Worm (Caenorhabditis elegans) whole organism, L2 larva: ENCODE results near the gene flr-4.

Source experiments
- R02D3.7 ChIP-seq: fragments of 150-350 bp; optimal IDR thresholded peaks from 2 replicates; lab custom pipeline; 2014; ENCODE audit warnings: missing biosample characterization, missing genetic modification characterization
- aly-2 ChIP-seq: fragments of 150-350 bp; optimal IDR thresholded peaks from 2 replicates; lab custom pipeline; 2014; ENCODE audit warnings: missing biosample characterization, missing genetic modification characterization
- ceh-82 ChIP-seq: fragments of 150-350 bp; optimal IDR thresholded peaks from 2 replicates; lab custom pipeline; 2014; ENCODE audit warnings: missing biosample characterization, missing genetic modification characterization
- elt-3 ChIP-seq: sonication (generic microtip); optimal IDR thresholded peaks from 2 replicates; lab custom pipeline; 2017; ENCODE audit warnings: missing biosample characterization, missing genetic modification characterization
- gmeb-1 ChIP-seq: fragments of 150-350 bp; optimal IDR thresholded peaks from 2 replicates; lab custom pipeline; 2014; ENCODE audit warnings: missing biosample characterization, missing genetic modification characterization
- lin-13 ChIP-seq: fragments of 150-350 bp; optimal IDR thresholded peaks from 2 replicates; lab custom pipeline; 2014; ENCODE audit warnings: missing biosample characterization, missing genetic modification reagents, missing genetic modification characterization
- lin-39 ChIP-seq: fragments of 150-350 bp; optimal IDR thresholded peaks from 2 replicates; lab custom pipeline; 2014; ENCODE audit warnings: missing biosample characterization, missing genetic modification reagents, missing genetic modification characterization
- lsy-2 ChIP-seq, 2 experiments: fragments of 150-350 bp in 1 of 2; sonication (generic microtip) in 1 of 2; optimal IDR thresholded peaks; 2 replicates each; lab custom pipeline; 2014 to 2017; ENCODE audit warnings: missing biosample characterization in 2 of 2, missing genetic modification characterization in 2 of 2
- nhr-12 ChIP-seq: fragments of 150-350 bp; optimal IDR thresholded peaks from 2 replicates; lab custom pipeline; 2014; ENCODE audit warnings: missing biosample characterization, missing genetic modification characterization
- nhr-237 ChIP-seq: fragments of 150-350 bp; optimal IDR thresholded peaks from 2 replicates; lab custom pipeline; 2014; ENCODE audit warnings: missing biosample characterization, missing genetic modification characterization
- snpc-4 ChIP-seq: fragments of 150-350 bp; optimal IDR thresholded peaks from 2 replicates; lab custom pipeline; 2014; ENCODE audit warnings: missing biosample characterization, missing genetic modification characterization
- unc-62 ChIP-seq: fragments of 150-350 bp; optimal IDR thresholded peaks from 2 replicates; lab custom pipeline; 2014; ENCODE audit warnings: missing biosample characterization, missing genetic modification reagents, missing genetic modification characterization
- ztf-11 ChIP-seq: sonication (generic microtip); optimal IDR thresholded peaks from 2 replicates; lab custom pipeline; 2017; ENCODE audit warnings: missing biosample characterization, missing genetic modification characterization
- ztf-4 ChIP-seq: fragments of 150-350 bp; optimal IDR thresholded peaks from 2 replicates; lab custom pipeline; 2014; ENCODE audit warnings: missing biosample characterization, missing genetic modification characterization

- no peak for TF ChIP-seq ztf-11 (tag; lab: Kevin White, UChicago)
- TF ChIP-seq ztf-4, result no peak
- TF ChIP-seq unc-62, result no peak
- TF ChIP-seq nhr-12 (tag; lab: Kevin White, UChicago), result no peak
- no peak for TF ChIP-seq snpc-4 (tag; lab: Kevin White, UChicago)
- TF ChIP-seq aly-2, result no peak
- TF ChIP-seq gmeb-1, result no peak
- no peak for TF ChIP-seq nhr-237 (tag; lab: Kevin White, UChicago)
- TF ChIP-seq lsy-2 (tag; optimal IDR thresholded peaks at IDR 0.05; lab: Kevin White, UChicago), result no peak
- no peak for TF ChIP-seq elt-3 (tag; lab: Kevin White, UChicago)
- TF ChIP-seq R02D3.7 (tag; lab: Kevin White, UChicago), result no peak
- no peak for TF ChIP-seq ceh-82
- TF ChIP-seq lin-13 (GFP tag; lab: Kevin White, UChicago), result no peak
- no peak for TF ChIP-seq lin-39 (tag; lab: Kevin White, UChicago)
Measured at ce11 chrX:15056737-15057136, 32.5 kb upstream of the flr-4 start, which contains the start of gene H03G16.5.
